Fruit fly (Drosophila melanogaster) whole organism, embryonic: ENCODE measurements around the gene Sgt1.

Source experiments
- Asciz ChIP-seq: fragments of 200-800 bp; sonication (Bioruptor generic); optimal IDR thresholded peaks from 2 replicates; lab custom pipeline; 2017; ENCODE audit warnings: missing biosample characterization, mild to moderate bottlenecking, missing genetic modification characterization, missing genetic modification reagents
- Atf-2 ChIP-seq: fragments of 200-800 bp; sonication (Bioruptor generic); optimal IDR thresholded peaks from 2 replicates; lab custom pipeline; 2016; ENCODE audit warnings: missing biosample characterization, missing genetic modification characterization
- B-H2 ChIP-seq: fragments of 200-800 bp; sonication (Bioruptor generic); optimal IDR thresholded peaks from 2 replicates; lab custom pipeline; 2018; ENCODE audit warnings: missing biosample characterization, mild to moderate bottlenecking, missing genetic modification characterization
- Blimp-1 ChIP-seq: fragments of 200-800 bp; sonication (Bioruptor generic); optimal IDR thresholded peaks from 3 replicates; lab custom pipeline; 2018; ENCODE audit warnings: missing biosample characterization, missing genetic modification characterization, mild to moderate bottlenecking, moderate library complexity, missing genetic modification reagents
- CG10274 ChIP-seq: fragments of 200-800 bp; sonication (Bioruptor generic); optimal IDR thresholded peaks from 3 replicates; lab custom pipeline; 2017; ENCODE audit warnings: missing biosample characterization, mild to moderate bottlenecking, missing genetic modification characterization
- CG10321 ChIP-seq: fragments of 200-800 bp; sonication (Bioruptor generic); IDR thresholded peaks from 2 replicates; pipeline ENCODE4 v1.3.6; 2022; ENCODE audit warnings: missing biosample characterization, missing genetic modification characterization
- CG10462 ChIP-seq: fragments of 200-800 bp; sonication (Bioruptor generic); optimal IDR thresholded peaks from 2 replicates; lab custom pipeline; 2016; ENCODE audit warnings: missing biosample characterization, missing genetic modification characterization
- CG11247 ChIP-seq: fragments of 200-800 bp; sonication (Bioruptor generic); IDR thresholded peaks from 2 replicates; pipeline ENCODE4 v1.3.6; 2022; ENCODE audit warnings: missing biosample characterization, missing genetic modification characterization
- CG11456 ChIP-seq: fragments of 200-800 bp; sonication (Bioruptor generic); IDR thresholded peaks from 3 replicates; pipeline ENCODE4 v1.3.6; 2022; ENCODE audit warnings: missing biosample characterization, missing genetic modification characterization
- CG12299 ChIP-seq: fragments of 200-800 bp; sonication (Bioruptor generic); optimal IDR thresholded peaks from 2 replicates; lab custom pipeline; 2018; ENCODE audit warnings: missing biosample characterization, mild to moderate bottlenecking, missing genetic modification characterization
- CG1647 ChIP-seq: fragments of 200-800 bp; sonication (Bioruptor generic); optimal IDR thresholded peaks from 3 replicates; lab custom pipeline; 2016; ENCODE audit warnings: missing biosample characterization, missing genetic modification characterization
- CG17385 ChIP-seq: fragments of 200-800 bp; sonication (Bioruptor generic); optimal IDR thresholded peaks from 3 replicates; lab custom pipeline; 2018; ENCODE audit warnings: missing biosample characterization, mild to moderate bottlenecking, missing genetic modification characterization
- CG2116 ChIP-seq: fragments of 200-800 bp; sonication (Bioruptor generic); optimal IDR thresholded peaks from 3 replicates; lab custom pipeline; 2018; ENCODE audit warnings: missing biosample characterization, mild to moderate bottlenecking, missing genetic modification characterization
- CG33213 ChIP-seq: fragments of 200-800 bp; sonication (Bioruptor generic); optimal IDR thresholded peaks from 3 replicates; lab custom pipeline; 2016; ENCODE audit warnings: missing biosample characterization, missing genetic modification characterization
- CG4854 ChIP-seq: fragments of 200-800 bp; sonication (Bioruptor generic); optimal IDR thresholded peaks from 2 replicates; lab custom pipeline; 2016; ENCODE audit warnings: missing biosample characterization, missing genetic modification characterization, inconsistent platforms
- CG6272 ChIP-seq: fragments of 200-800 bp; sonication (Bioruptor generic); IDR thresholded peaks from 2 replicates; pipeline ENCODE4 v1.3.6; 2022; ENCODE audit warnings: missing biosample characterization, missing genetic modification characterization
- CG6791 ChIP-seq: fragments of 200-800 bp; sonication (Bioruptor generic); IDR thresholded peaks from 3 replicates; pipeline ENCODE4 v1.3.6; 2022; ENCODE audit warnings: missing biosample characterization, missing genetic modification characterization; ENCODE audit not compliant: partially characterized antibody
- CHES-1-like ChIP-seq: fragments of 200-800 bp; sonication (Bioruptor generic); optimal IDR thresholded peaks from 2 replicates; lab custom pipeline; 2016; ENCODE audit warnings: missing biosample characterization, missing genetic modification characterization
- Dbx ChIP-seq: fragments of 200-800 bp; sonication (Bioruptor generic); IDR thresholded peaks from 3 replicates; pipeline ENCODE4 v1.3.6; 2022; ENCODE audit warnings: missing biosample characterization, missing genetic modification characterization
- Dip2 ChIP-seq: fragments of 200-800 bp; sonication (Bioruptor generic); IDR thresholded peaks from 2 replicates; pipeline ENCODE4 v1.3.6; 2022; ENCODE audit warnings: missing biosample characterization, missing genetic modification characterization
- Dip3 ChIP-seq: fragments of 200-800 bp; sonication (Bioruptor generic); optimal IDR thresholded peaks from 3 replicates; lab custom pipeline; 2016; ENCODE audit warnings: missing biosample characterization, missing genetic modification characterization
- Ets65A ChIP-seq: fragments of 200-800 bp; sonication (Bioruptor generic); peaks from one replicate; lab custom pipeline; 2016; ENCODE audit warnings: missing biosample characterization, missing genetic modification characterization
- MBD-R2 ChIP-seq: fragments of 200-800 bp; sonication (Bioruptor generic); IDR thresholded peaks from 2 replicates; pipeline ENCODE4 v1.3.6; 2022; ENCODE audit warnings: missing biosample characterization, missing genetic modification characterization
- Nf-YC ChIP-seq: fragments of 200-800 bp; optimal IDR thresholded peaks from 3 replicates; lab custom pipeline; 2019; ENCODE audit warnings: missing biosample characterization, mild to moderate bottlenecking, missing genetic modification characterization, moderate library complexity
- Oli ChIP-seq: fragments of 200-800 bp; sonication (Bioruptor generic); optimal IDR thresholded peaks from 2 replicates; lab custom pipeline; 2018; ENCODE audit warnings: missing biosample characterization, mild to moderate bottlenecking, missing genetic modification characterization, moderate library complexity
- Sin3A ChIP-seq: fragments of >200 bp; optimal IDR thresholded peaks from 2 replicates; lab custom pipeline; 2018
- Sox102F ChIP-seq: fragments of 200-800 bp; sonication (Bioruptor generic); optimal IDR thresholded peaks from 2 replicates; lab custom pipeline; 2018; ENCODE audit warnings: missing biosample characterization, mild to moderate bottlenecking, missing genetic modification characterization, moderate library complexity
- Stat92E ChIP-seq, 3 experiments: fragments of >200 bp in 2 of 3; fragments of 200-800 bp in 1 of 3; sonication (Bioruptor generic) in 1 of 3; optimal IDR thresholded peaks; 2 replicates each; lab custom pipeline; 2017 to 2019; ENCODE audit warnings: missing biosample characterization in 3 of 3, missing genetic modification characterization in 3 of 3, mild to moderate bottlenecking in 1 of 3, moderate library complexity in 1 of 3
- Taf1 ChIP-seq: fragments of 200-800 bp; sonication (Bioruptor generic); IDR thresholded peaks from 2 replicates; pipeline ENCODE4 v1.3.6; 2022; ENCODE audit warnings: missing biosample characterization, missing genetic modification characterization
- Tbp ChIP-seq: fragments of >200 bp; optimal IDR thresholded peaks from 2 replicates; lab custom pipeline; 2018; ENCODE audit warnings: missing biosample characterization, missing genetic modification characterization
- Usf ChIP-seq: fragments of 200-800 bp; sonication (Bioruptor generic); optimal IDR thresholded peaks from 2 replicates; lab custom pipeline; 2017; ENCODE audit warnings: missing genotype, missing biosample characterization, missing genetic modification characterization
- cg ChIP-seq: fragments of 200-800 bp; sonication (Bioruptor generic); optimal IDR thresholded peaks from 3 replicates; lab custom pipeline; 2019; ENCODE audit warnings: missing biosample characterization, mild to moderate bottlenecking, missing genetic modification characterization, moderate library complexity
- chm ChIP-seq: fragments of 200-800 bp; sonication (Bioruptor generic); IDR thresholded peaks from 2 replicates; pipeline ENCODE4 v1.3.6; 2022; ENCODE audit warnings: missing biosample characterization, missing genetic modification characterization
- ci ChIP-seq: fragments of 200-800 bp; sonication (Bioruptor generic); IDR thresholded peaks from 3 replicates; pipeline ENCODE4 v1.3.6; 2022; ENCODE audit warnings: missing biosample characterization, missing genetic modification characterization
- cwo ChIP-seq: fragments of 200-800 bp; sonication (Bioruptor generic); optimal IDR thresholded peaks from 3 replicates; lab custom pipeline; 2017; ENCODE audit warnings: missing biosample characterization, missing genetic modification characterization, mild to moderate bottlenecking, moderate library complexity, missing genetic modification reagents
- dati ChIP-seq: fragments of 200-800 bp; sonication (Bioruptor generic); IDR thresholded peaks from 2 replicates; pipeline ENCODE4 v1.3.6; 2022; ENCODE audit warnings: missing biosample characterization, missing genetic modification characterization
- dmrt99B ChIP-seq: fragments of 200-800 bp; sonication (Bioruptor generic); optimal IDR thresholded peaks from 2 replicates; lab custom pipeline; 2018; ENCODE audit warnings: missing biosample characterization, mild to moderate bottlenecking, missing genetic modification characterization, moderate library complexity
- exex ChIP-seq: fragments of 200-800 bp; sonication (Bioruptor generic); optimal IDR thresholded peaks from 4 replicates; lab custom pipeline; 2018; ENCODE audit warnings: missing biosample characterization, mild to moderate bottlenecking, missing genetic modification characterization, moderate library complexity
- fd102C ChIP-seq: fragments of 200-800 bp; sonication (Bioruptor generic); optimal IDR thresholded peaks from 2 replicates; lab custom pipeline; 2018; ENCODE audit warnings: missing biosample characterization, mild to moderate bottlenecking, missing genetic modification characterization, moderate library complexity
- hb ChIP-seq: fragments of 200-800 bp; sonication (Bioruptor generic); IDR thresholded peaks from 3 replicates; pipeline ENCODE4 v1.3.6; 2022; ENCODE audit warnings: missing biosample characterization, missing genetic modification characterization; ENCODE audit not compliant: partially characterized antibody
- inv ChIP-seq: fragments of 200-800 bp; sonication (Bioruptor generic); IDR thresholded peaks from 2 replicates; pipeline ENCODE4 v1.3.6; 2022; ENCODE audit warnings: missing biosample characterization, missing genetic modification characterization; ENCODE audit not compliant: partially characterized antibody
- kay ChIP-seq: fragments of 200-800 bp; sonication (Bioruptor generic); optimal IDR thresholded peaks from 2 replicates; lab custom pipeline; 2016; ENCODE audit warnings: missing biosample characterization, missing genetic modification characterization
- lbe ChIP-seq: fragments of 200-800 bp; sonication (Bioruptor generic); optimal IDR thresholded peaks from 2 replicates; lab custom pipeline; 2016; ENCODE audit warnings: missing biosample characterization, mild to moderate bottlenecking, missing genetic modification characterization
- mam ChIP-seq: fragments of 200-800 bp; sonication (Bioruptor generic); optimal IDR thresholded peaks from 3 replicates; lab custom pipeline; 2016; ENCODE audit warnings: missing biosample characterization, missing genetic modification characterization
- nau ChIP-seq: fragments of 200-800 bp; sonication (Bioruptor generic); optimal IDR thresholded peaks from 3 replicates; lab custom pipeline; 2017; ENCODE audit warnings: missing biosample characterization, mild to moderate bottlenecking, missing genetic modification characterization, missing genetic modification reagents
- nerfin-2 ChIP-seq: fragments of 200-800 bp; sonication (Bioruptor generic); IDR thresholded peaks from 2 replicates; pipeline ENCODE4 v1.3.6; 2022; ENCODE audit warnings: missing biosample characterization, missing genetic modification characterization; ENCODE audit not compliant: partially characterized antibody
- pb ChIP-seq: fragments of 200-800 bp; sonication (Bioruptor generic); optimal IDR thresholded peaks from 3 replicates; lab custom pipeline; 2016; ENCODE audit warnings: missing biosample characterization, missing genetic modification characterization
- psq ChIP-seq: fragments of 200-800 bp; sonication (Bioruptor generic); optimal IDR thresholded peaks from 2 replicates; lab custom pipeline; 2017; ENCODE audit warnings: missing biosample characterization, missing genetic modification characterization
- slou ChIP-seq: fragments of 200-800 bp; sonication (Bioruptor generic); optimal IDR thresholded peaks from 3 replicates; lab custom pipeline; 2016; ENCODE audit warnings: missing biosample characterization, missing genetic modification characterization
- sqz ChIP-seq: fragments of 200-800 bp; sonication (Bioruptor generic); optimal IDR thresholded peaks from 3 replicates; lab custom pipeline; 2018; ENCODE audit warnings: missing biosample characterization, mild to moderate bottlenecking, missing genetic modification characterization
- trh ChIP-seq: fragments of 200-800 bp; sonication (Bioruptor generic); optimal IDR thresholded peaks from 2 replicates; lab custom pipeline; 2016; ENCODE audit warnings: missing biosample characterization, missing genetic modification characterization
- vnd ChIP-seq: fragments of 200-800 bp; sonication (Bioruptor generic); IDR thresholded peaks from 3 replicates; pipeline ENCODE4 v1.3.6; 2022; ENCODE audit warnings: missing biosample characterization, missing genetic modification characterization; ENCODE audit not compliant: partially characterized antibody

The Sgt1 gene

DNA sequence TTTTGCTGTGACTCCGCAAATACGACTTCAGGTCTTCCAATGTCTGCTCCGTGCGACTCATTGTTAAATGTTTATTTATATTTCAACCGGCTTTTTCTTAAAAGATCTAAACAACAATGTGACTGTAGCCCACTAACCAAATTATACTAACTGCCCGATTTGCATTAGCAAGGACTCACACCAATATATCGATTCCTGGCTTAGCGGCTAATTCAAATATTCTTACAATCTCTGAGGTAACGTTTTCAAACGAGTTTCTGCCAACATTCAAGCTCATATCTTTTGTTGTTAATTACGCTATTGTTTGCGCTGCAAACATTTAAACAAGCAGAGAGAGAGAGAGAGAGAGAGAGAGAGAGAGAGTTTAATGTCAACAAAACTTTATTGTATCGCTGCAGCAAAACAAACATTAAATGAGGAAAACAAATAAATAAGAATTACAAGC is 3.5 kb upstream of the Sgt1 start, which contains the start of gene tex (continued):
- peak; percentile 55 for TF ChIP-seq CG2116 (GFP tag; lab: Kevin White, UChicago)
- TF ChIP-seq nerfin-2 = no peak
- no peak for TF ChIP-seq hb
- TF ChIP-seq Stat92E (GFP tag; optimal IDR thresholded peaks at IDR 0.05; lab: Kevin White, UChicago) = peak in 1 of 3 experiments; percentile 5
- TF ChIP-seq Sox102F (GFP tag; lab: Kevin White, UChicago) = no peak
- no peak for TF ChIP-seq CG11456 (GFP tag; lab: Robert Waterston, UW)
- no peak for TF ChIP-seq cwo
- TF ChIP-seq CG4854 (GFP tag; lab: Kevin White, UChicago) = no peak
- no peak for TF ChIP-seq CG6272 (GFP tag; lab: Robert Waterston, UW)
- no peak for TF ChIP-seq CG11247
- no peak for TF ChIP-seq B-H2 (GFP tag; lab: Kevin White, UChicago)
- no peak for TF ChIP-seq dati (GFP tag; lab: Robert Waterston, UW)
- TF ChIP-seq CG10462 (GFP tag; lab: Kevin White, UChicago) = no peak
- peak; percentile 58 for TF ChIP-seq sqz (GFP tag; lab: Kevin White, UChicago)
- peak; percentile 89 for TF ChIP-seq Asciz (GFP tag; lab: Kevin White, UChicago)
- TF ChIP-seq slou (GFP tag; lab: Kevin White, UChicago) = no peak
- no peak for TF ChIP-seq Dip2 (GFP tag; lab: Robert Waterston, UW)
- TF ChIP-seq CG33213 (GFP tag; lab: Kevin White, UChicago) = peak; percentile 58
- no peak for TF ChIP-seq Dbx
- TF ChIP-seq CG10274 (GFP tag; lab: Kevin White, UChicago) = no peak
- no peak for TF ChIP-seq CG1647
- no peak for TF ChIP-seq exex
- TF ChIP-seq fd102C (GFP tag; lab: Kevin White, UChicago) = peak; percentile 1
- no peak for TF ChIP-seq Taf1 (GFP tag; lab: Robert Waterston, UW)
- TF ChIP-seq lbe (GFP tag; lab: Kevin White, UChicago) = no peak
- peak; percentile 13 for TF ChIP-seq CG12299 (tag; lab: Kevin White, UChicago)
- no peak for TF ChIP-seq Tbp
- TF ChIP-seq kay (GFP tag; lab: Kevin White, UChicago) = peak; percentile 8
- no peak for TF ChIP-seq dmrt99B
- no peak for TF ChIP-seq Nf-YC (tag; lab: Kevin White, UChicago)
- TF ChIP-seq psq (GFP tag; lab: Kevin White, UChicago) = no peak
- no peak for TF ChIP-seq inv
- no peak for TF ChIP-seq CG17385 (GFP tag; lab: Kevin White, UChicago)
- no peak for TF ChIP-seq cg (GFP tag; lab: Kevin White, UChicago)
- no peak for TF ChIP-seq mam (GFP tag; lab: Kevin White, UChicago)
- peak; percentile 67 for TF ChIP-seq Blimp-1 (GFP tag; lab: Kevin White, UChicago)
- peak; percentile 44 for TF ChIP-seq CHES-1-like (GFP tag; lab: Kevin White, UChicago)
- TF ChIP-seq ci (GFP tag; lab: Robert Waterston, UW) = peak; percentile 65; the same call in 2 of the 3 replicates
- peak; percentile 26 for TF ChIP-seq Sin3A (lab: Kevin White, UChicago)
- TF ChIP-seq nau (GFP tag; lab: Kevin White, UChicago) = no peak
- no peak for TF ChIP-seq CG6791 (GFP tag; lab: Robert Waterston, UW)
- no peak for TF ChIP-seq vnd (GFP tag; lab: Robert Waterston, UW)
- no peak for TF ChIP-seq chm (GFP tag; lab: Robert Waterston, UW)
- no peak for TF ChIP-seq CG10321 (GFP tag; lab: Robert Waterston, UW)
- TF ChIP-seq Oli (tag; lab: Kevin White, UChicago) = no peak
- TF ChIP-seq Usf (GFP tag; lab: Kevin White, UChicago) = no peak
- TF ChIP-seq MBD-R2 (GFP tag; lab: Robert Waterston, UW) = peak; percentile 76
- TF ChIP-seq pb (GFP tag; lab: Kevin White, UChicago) = no peak
- TF ChIP-seq Atf-2 = no peak
- TF ChIP-seq Ets65A = no peak
- TF ChIP-seq trh (GFP tag; lab: Kevin White, UChicago) = no peak
- no peak for TF ChIP-seq Dip3 (GFP tag; lab: Kevin White, UChicago)
